Fruit fly (Drosophila melanogaster) whole organism, pupa: ENCODE results near the gene HipHop.
A peak's percentile ranks its signal among the peaks of the same experiment; 100 is the strongest.

ENCODE experiments used
- CG10348 ChIP-seq: fragments of 200-800 bp; sonication (Bioruptor generic); IDR thresholded peaks from 2 replicates; pipeline ENCODE4 v1.3.6; 2022; ENCODE audit warnings: missing biosample characterization, missing genetic modification characterization
- CG12605 ChIP-seq: fragments of 200-800 bp; sonication (Bioruptor generic); IDR thresholded peaks from 2 replicates; pipeline ENCODE4 v1.3.6; 2022; ENCODE audit warnings: missing biosample characterization, missing genetic modification characterization
- CG13204 ChIP-seq: fragments of 200-800 bp; sonication (Bioruptor generic); optimal IDR thresholded peaks from 2 replicates; lab custom pipeline; 2018; ENCODE audit warnings: missing biosample characterization, mild to moderate bottlenecking, missing genetic modification characterization, moderate library complexity
- CG14655 ChIP-seq: fragments of 200-800 bp; sonication (Bioruptor generic); optimal IDR thresholded peaks from 3 replicates; lab custom pipeline; 2017; ENCODE audit warnings: mild to moderate bottlenecking, missing biosample characterization, missing genetic modification reagents, missing genetic modification characterization
- CG15710 ChIP-seq: fragments of 200-800 bp; sonication (Bioruptor generic); optimal IDR thresholded peaks from 2 replicates; lab custom pipeline; 2018; ENCODE audit warnings: missing biosample characterization, mild to moderate bottlenecking, missing genetic modification characterization, moderate library complexity
- CG17806 ChIP-seq: fragments of 200-800 bp; sonication (Bioruptor generic); optimal IDR thresholded peaks from 2 replicates; lab custom pipeline; 2018; ENCODE audit warnings: missing biosample characterization, mild to moderate bottlenecking, missing genetic modification characterization, moderate library complexity
- CG32121 ChIP-seq: fragments of 200-800 bp; sonication (Bioruptor generic); IDR thresholded peaks from 2 replicates; pipeline ENCODE4 v1.3.6; 2022; ENCODE audit warnings: missing biosample characterization, missing genetic modification characterization
- CG34367 ChIP-seq: fragments of 200-800 bp; sonication (Bioruptor generic); optimal IDR thresholded peaks from 2 replicates; lab custom pipeline; 2018; ENCODE audit warnings: missing biosample characterization, mild to moderate bottlenecking, missing genetic modification characterization
- CG4496 ChIP-seq: fragments of 200-800 bp; sonication (Bioruptor generic); IDR thresholded peaks from 3 replicates; pipeline ENCODE4 v1.3.6; 2022; ENCODE audit warnings: missing biosample characterization, missing genetic modification characterization
- CG8159 ChIP-seq: fragments of 200-800 bp; sonication (Bioruptor generic); optimal IDR thresholded peaks from 3 replicates; lab custom pipeline; 2018; ENCODE audit warnings: missing biosample characterization, mild to moderate bottlenecking, missing genetic modification characterization, moderate library complexity
- CG8301 ChIP-seq: fragments of 200-800 bp; sonication (Bioruptor generic); optimal IDR thresholded peaks from 2 replicates; lab custom pipeline; 2018; ENCODE audit warnings: missing biosample characterization, mild to moderate bottlenecking, missing genetic modification characterization
- CG9948 ChIP-seq: fragments of 200-800 bp; sonication (Bioruptor generic); optimal IDR thresholded peaks from 2 replicates; lab custom pipeline; 2018; ENCODE audit warnings: missing biosample characterization, mild to moderate bottlenecking, missing genetic modification characterization, moderate library complexity
- D1 ChIP-seq: fragments of 200-800 bp; sonication (Bioruptor generic); optimal IDR thresholded peaks from 2 replicates; lab custom pipeline; 2018; ENCODE audit warnings: missing biosample characterization, mild to moderate bottlenecking, missing genetic modification characterization, moderate library complexity
- EcR ChIP-seq: fragments of 200-800 bp; sonication (Bioruptor generic); optimal IDR thresholded peaks from 3 replicates; lab custom pipeline; 2019; ENCODE audit warnings: missing biosample characterization, missing genetic modification characterization, mild to moderate bottlenecking, moderate library complexity, missing genetic modification reagents
- Ets98B ChIP-seq: fragments of 200-800 bp; sonication (Bioruptor generic); IDR thresholded peaks from 2 replicates; pipeline ENCODE4 v1.3.6; 2022; ENCODE audit warnings: missing biosample characterization, missing genetic modification characterization
- Pif1A ChIP-seq: fragments of 200-800 bp; sonication (Bioruptor generic); optimal IDR thresholded peaks from 3 replicates; lab custom pipeline; 2016; ENCODE audit warnings: missing biosample characterization, missing genetic modification characterization
- Pif1B ChIP-seq: fragments of 200-800 bp; sonication (Bioruptor generic); optimal IDR thresholded peaks from 3 replicates; lab custom pipeline; 2016; ENCODE audit warnings: missing biosample characterization, missing genetic modification characterization
- Snoo ChIP-seq: fragments of 200-800 bp; sonication (Bioruptor generic); optimal IDR thresholded peaks from 3 replicates; lab custom pipeline; 2017; ENCODE audit warnings: missing biosample characterization, mild to moderate bottlenecking, missing genetic modification characterization, inconsistent platforms
- fd96Ca ChIP-seq: fragments of 200-800 bp; sonication (Bioruptor generic); IDR thresholded peaks from 3 replicates; pipeline ENCODE4 v1.3.6; 2022; ENCODE audit warnings: missing biosample characterization, missing genetic modification characterization
- gl ChIP-seq: fragments of 200-800 bp; sonication (Bioruptor generic); optimal IDR thresholded peaks from 2 replicates; lab custom pipeline; 2018; ENCODE audit warnings: missing biosample characterization, mild to moderate bottlenecking, missing genetic modification characterization
- rn ChIP-seq: fragments of 200-800 bp; sonication (Bioruptor generic); IDR thresholded peaks from 2 replicates; pipeline ENCODE4 v1.3.6; 2022; ENCODE audit warnings: missing biosample characterization, missing genetic modification characterization

HipHop gene

DNA sequence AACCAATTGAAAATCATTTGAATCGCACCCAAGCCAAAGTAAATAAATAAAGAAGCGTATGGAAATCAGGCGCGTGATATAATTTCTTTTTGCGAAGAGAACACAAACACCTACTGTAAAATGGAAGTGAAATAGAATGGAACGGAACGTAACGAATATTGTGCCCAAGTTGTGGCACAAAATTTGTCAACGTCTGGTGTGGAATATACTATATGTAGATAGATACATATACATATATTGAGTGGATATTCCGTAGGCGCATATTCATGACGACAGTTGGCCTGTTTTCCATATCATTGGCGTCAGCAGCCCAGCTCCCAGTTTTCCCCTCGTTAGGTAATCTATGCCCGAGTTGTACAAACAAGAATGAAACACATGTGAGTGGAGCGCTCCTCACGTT lies 11.2 kb downstream of the HipHop start:
- no peak for TF ChIP-seq CG14655 (GFP tag; lab: Kevin White, UChicago)
- no peak for TF ChIP-seq CG8301 (tag; lab: Kevin White, UChicago)
- no peak for TF ChIP-seq CG12605
- no peak for TF ChIP-seq Ets98B (GFP tag; lab: Robert Waterston, UW)
- no peak for TF ChIP-seq fd96Ca (GFP tag; lab: Robert Waterston, UW)
- no peak for TF ChIP-seq CG17806 (tag; lab: Kevin White, UChicago)
- TF ChIP-seq Pif1B, result no peak
- TF ChIP-seq D1 (tag; lab: Kevin White, UChicago), result no peak

DNA sequence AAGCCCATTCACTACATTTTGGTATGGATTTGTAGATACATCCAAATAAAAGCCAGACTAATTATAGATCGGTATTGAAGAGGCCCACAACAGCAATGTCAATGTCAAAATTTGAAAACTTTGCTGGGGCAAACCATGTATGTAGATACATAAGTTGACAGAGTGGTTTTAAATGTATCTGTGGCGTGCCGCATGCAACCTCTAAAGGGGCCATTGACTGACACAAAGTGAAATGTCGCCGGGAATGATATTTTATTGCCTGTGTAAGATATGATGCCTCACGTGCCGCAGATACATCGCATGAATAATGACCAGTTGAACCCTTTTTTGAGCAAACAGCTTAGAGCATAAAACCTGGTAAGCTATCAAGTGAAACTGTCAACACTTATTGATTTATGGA lies 11.7 kb downstream of the HipHop start:
- TF ChIP-seq EcR (peak; percentile 22), CG15710 (no peak)

DNA sequence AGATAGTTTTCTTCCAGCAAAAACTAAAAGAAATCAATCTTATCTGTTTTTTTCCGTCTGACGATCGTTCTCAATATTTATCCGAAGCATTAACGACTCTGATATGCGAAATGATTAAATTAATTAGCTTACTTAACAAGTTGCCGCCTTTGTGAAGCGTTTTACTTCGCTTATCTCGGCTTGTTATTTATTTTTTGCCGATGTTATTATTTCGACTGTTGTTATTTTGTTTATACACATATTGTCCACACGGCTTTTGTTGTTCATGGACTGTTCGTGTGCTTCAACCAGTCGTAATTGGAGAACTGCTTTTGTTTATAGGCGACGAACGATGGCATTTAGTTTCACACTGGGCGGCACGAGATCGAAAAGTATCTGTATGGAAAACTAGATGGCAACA lies 12.3 kb downstream of the HipHop start:
- TF ChIP-seq Pif1A (GFP tag; lab: Kevin White, UChicago), result no peak
- no peak for TF ChIP-seq Snoo (tag; lab: Kevin White, UChicago)
- TF ChIP-seq rn (GFP tag; lab: Robert Waterston, UW), result no peak
- no peak for TF ChIP-seq CG17806 (tag; lab: Kevin White, UChicago)
- TF ChIP-seq Ets98B (GFP tag; lab: Robert Waterston, UW), result no peak
- no peak for TF ChIP-seq CG34367 (tag; lab: Kevin White, UChicago)
- TF ChIP-seq gl, result no peak
- TF ChIP-seq EcR, result no peak
- TF ChIP-seq CG4496, result no peak
- no peak for TF ChIP-seq CG10348 (GFP tag; lab: Robert Waterston, UW)

DNA sequence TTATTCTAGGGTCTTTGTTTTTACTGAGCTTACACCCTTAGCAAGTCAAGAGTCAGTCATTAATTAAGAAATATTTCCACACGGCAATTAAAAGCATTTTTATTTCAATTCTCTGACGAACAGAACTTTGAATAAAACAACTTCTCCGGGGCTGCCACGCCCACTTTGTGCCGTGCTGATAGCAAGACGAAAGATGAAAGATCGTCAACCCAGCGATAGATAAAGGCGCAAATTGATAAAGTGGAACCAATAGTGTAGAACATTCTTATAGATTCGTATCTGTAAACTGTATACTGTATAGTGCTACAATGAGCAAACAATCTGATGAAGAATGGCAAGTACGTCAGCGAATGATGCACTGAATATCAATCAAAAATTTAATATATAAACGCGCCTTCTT lies 14.0 kb downstream of the HipHop start:
- TF ChIP-seq CG8159 (tag; lab: Kevin White, UChicago), result no peak
- TF ChIP-seq gl, result no peak
- TF ChIP-seq CG10348 (GFP tag; lab: Robert Waterston, UW), result no peak
- TF ChIP-seq EcR, result peak; percentile 65

DNA sequence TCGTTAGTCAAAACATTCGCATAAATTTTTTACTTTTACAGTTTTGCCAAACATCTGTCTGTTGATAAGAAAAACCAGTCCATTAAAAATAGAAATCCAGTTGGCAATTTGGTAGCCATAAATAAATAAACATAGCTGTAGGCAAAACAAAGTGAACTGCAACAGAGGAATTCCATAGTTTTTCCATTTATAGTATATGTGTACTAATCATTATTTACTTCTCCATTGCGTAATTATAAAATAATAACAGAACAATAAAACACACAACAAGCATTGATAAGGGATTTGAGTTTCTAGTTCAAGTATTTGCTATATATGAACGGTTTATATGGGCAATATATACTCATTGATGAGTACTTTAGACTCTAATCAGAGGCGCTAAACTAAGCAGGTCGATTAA lies 15.7 kb downstream of the HipHop start:
- no peak for TF ChIP-seq CG12605
- no peak for TF ChIP-seq CG10348 (GFP tag; lab: Robert Waterston, UW)
- TF ChIP-seq gl, result no peak
- TF ChIP-seq CG14655 (GFP tag; lab: Kevin White, UChicago), result no peak
- no peak for TF ChIP-seq CG4496
- no peak for TF ChIP-seq CG17806 (tag; lab: Kevin White, UChicago)
- TF ChIP-seq EcR, result no peak
- no peak for TF ChIP-seq CG32121 (GFP tag; lab: Robert Waterston, UW)
- no peak for TF ChIP-seq rn (GFP tag; lab: Robert Waterston, UW)
- TF ChIP-seq CG15710, result no peak
- no peak for TF ChIP-seq Ets98B (GFP tag; lab: Robert Waterston, UW)
- no peak for TF ChIP-seq CG9948
- TF ChIP-seq Pif1A (GFP tag; lab: Kevin White, UChicago), result no peak
- no peak for TF ChIP-seq D1 (tag; lab: Kevin White, UChicago)
- no peak for TF ChIP-seq Pif1B

DNA sequence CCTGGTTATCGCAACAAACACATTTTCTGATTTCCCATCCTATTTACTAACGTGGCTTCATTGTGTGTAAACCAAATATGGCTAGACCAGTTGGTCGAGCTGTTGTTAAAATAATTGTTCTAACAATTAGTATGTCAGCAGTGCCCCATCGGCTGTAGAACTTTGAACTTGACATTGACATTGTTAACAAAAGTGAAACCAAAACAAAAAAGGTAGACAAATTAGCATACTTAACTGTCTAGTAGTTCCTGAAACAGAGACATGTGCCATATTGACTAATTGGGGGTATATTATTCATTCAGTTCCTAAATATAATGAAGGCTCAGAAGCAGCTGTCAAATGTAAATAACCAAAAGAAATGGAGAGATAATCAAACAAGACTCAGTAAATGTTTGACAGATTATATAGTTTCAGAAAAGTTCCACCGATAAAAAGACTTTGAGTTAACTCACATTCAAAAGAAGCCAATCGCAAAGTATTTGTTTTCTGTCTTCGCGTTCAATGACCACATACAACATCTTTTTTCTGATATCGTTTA lies 16.8 kb downstream of the HipHop start:
- TF ChIP-seq gl (no peak), D1 (tag; lab: Kevin White, UChicago) (no peak), EcR (no peak), Pif1A (GFP tag; lab: Kevin White, UChicago) (no peak), CG34367 (tag; lab: Kevin White, UChicago) (no peak), rn (GFP tag; lab: Robert Waterston, UW) (no peak), CG9948 (no peak), Pif1B (no peak), CG15710 (no peak), CG14655 (GFP tag; lab: Kevin White, UChicago) (no peak), CG4496 (no peak), CG13204 (GFP tag; lab: Kevin White, UChicago) (no peak), CG12605 (no peak), CG8159 (tag; lab: Kevin White, UChicago) (no peak), Ets98B (GFP tag; lab: Robert Waterston, UW) (no peak), CG10348 (GFP tag; lab: Robert Waterston, UW) (no peak), CG17806 (tag; lab: Kevin White, UChicago) (no peak)

DNA sequence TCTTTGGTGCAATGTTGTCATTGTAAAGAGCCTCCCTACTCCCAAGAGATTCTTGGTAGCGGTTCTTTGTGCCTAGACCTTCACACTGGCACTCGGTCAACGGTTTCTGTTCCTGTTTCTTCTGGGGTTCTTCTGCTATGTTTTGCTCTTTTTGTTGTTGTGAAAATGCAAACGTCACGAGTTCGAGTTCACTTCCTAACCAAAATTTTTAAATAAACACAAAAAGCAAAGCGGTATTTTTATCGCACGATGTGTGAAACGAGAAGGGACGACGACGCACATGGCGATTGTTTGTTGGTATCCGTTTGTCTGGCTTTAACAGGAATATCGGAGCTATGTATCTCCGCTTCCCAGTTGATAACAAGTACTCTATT lies 19.0 kb downstream of the HipHop start:
- TF ChIP-seq CG12605 (no peak), D1 (tag; lab: Kevin White, UChicago) (no peak), EcR (peak; percentile 77)

DNA sequence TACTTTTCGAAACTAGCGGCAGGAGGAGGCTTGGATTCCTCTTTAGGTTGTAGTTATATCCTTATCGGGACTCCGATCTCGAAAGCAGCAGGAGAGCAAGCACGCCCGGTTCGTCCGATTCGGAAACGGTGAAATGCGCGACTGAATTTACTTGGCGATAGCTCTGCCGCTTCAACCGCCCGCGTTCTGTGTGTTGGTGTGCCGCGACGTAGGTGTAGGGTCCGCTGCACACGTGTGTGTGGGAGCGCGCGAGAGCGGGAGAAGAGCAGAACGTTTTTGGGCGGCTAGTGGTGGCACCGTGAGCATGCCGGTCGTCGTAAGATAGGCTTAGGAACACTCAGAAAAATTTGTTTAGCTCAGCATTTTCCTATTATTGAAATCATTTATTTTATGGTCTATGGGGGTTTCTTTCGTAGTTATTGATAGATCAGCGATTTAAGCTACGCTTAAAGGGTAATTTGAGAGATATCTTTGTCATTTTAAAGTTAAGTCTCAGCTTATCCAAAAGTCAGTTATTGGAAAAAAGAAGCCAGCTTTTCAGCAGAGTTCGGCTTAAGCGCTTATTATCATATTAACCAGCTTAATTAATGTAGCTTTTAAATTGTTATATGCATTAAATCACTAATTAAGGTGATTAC lies 19.5 kb downstream of the HipHop start:
- TF ChIP-seq fd96Ca (GFP tag; lab: Robert Waterston, UW) (no peak), CG8159 (tag; lab: Kevin White, UChicago) (peak; percentile 4), CG12605 (no peak), rn (GFP tag; lab: Robert Waterston, UW) (no peak), Pif1B (peak; percentile 40), Pif1A (GFP tag; lab: Kevin White, UChicago) (peak; percentile 27), Snoo (tag; lab: Kevin White, UChicago) (no peak), EcR (peak; percentile 64), CG13204 (GFP tag; lab: Kevin White, UChicago) (peak; percentile 95), CG17806 (tag; lab: Kevin White, UChicago) (peak; percentile 2), CG8301 (tag; lab: Kevin White, UChicago) (peak; percentile 21), gl (peak; percentile 10), CG34367 (tag; lab: Kevin White, UChicago) (no peak), CG14655 (GFP tag; lab: Kevin White, UChicago) (peak; percentile 39), CG4496 (no peak)
